Worm (Caenorhabditis elegans) whole organism, L3 larva: ENCODE data around the gene wrb-1.

ENCODE experiments used
- R02D3.7 ChIP-seq: fragments of 150-350 bp; optimal IDR thresholded peaks from 2 replicates; lab custom pipeline; 2014; ENCODE audit warnings: missing biosample characterization, missing genetic modification characterization
- ceh-28 ChIP-seq: fragments of 150-350 bp; optimal IDR thresholded peaks from 2 replicates; lab custom pipeline; 2014; ENCODE audit warnings: missing biosample characterization, missing genetic modification reagents, missing genetic modification characterization
- elt-1 ChIP-seq: fragments of 150-350 bp; optimal IDR thresholded peaks from 2 replicates; lab custom pipeline; 2014; ENCODE audit warnings: missing biosample characterization, missing genetic modification characterization
- snpc-4 ChIP-seq: fragments of 150-350 bp; optimal IDR thresholded peaks from 2 replicates; lab custom pipeline; 2014; ENCODE audit warnings: missing biosample characterization, missing genetic modification characterization
- unc-62 ChIP-seq: fragments of 150-350 bp; sonication (generic microtip); optimal IDR thresholded peaks from 4 replicates; lab custom pipeline; 2014; ENCODE audit warnings: missing biosample characterization, missing genetic modification reagents, missing genetic modification characterization
- ztf-11 ChIP-seq: fragments of 150-350 bp; optimal IDR thresholded peaks from 2 replicates; lab custom pipeline; 2014; ENCODE audit warnings: missing biosample characterization, missing genetic modification characterization

ce11 chrV:1236333-1237068, 40.6 kb downstream of the wrb-1 start:
- TF ChIP-seq snpc-4 (tag; lab: Kevin White, UChicago) (no peak), elt-1 (tag; lab: Kevin White, UChicago) (no peak), ceh-28 (tag; lab: Kevin White, UChicago) (no peak), unc-62 (no peak), R02D3.7 (no peak), ztf-11 (tag; lab: Kevin White, UChicago) (no peak)
